Fruit fly (Drosophila melanogaster) whole organism, prepupa: ENCODE measurements around the gene Grip75.

Experiments
- CG11762 ChIP-seq: fragments of 200-800 bp; sonication (Bioruptor generic); optimal IDR thresholded peaks from 3 replicates; lab custom pipeline; 2016; ENCODE audit warnings: missing biosample characterization, missing genetic modification characterization; ENCODE audit not compliant: insufficient read depth
- CG15336 ChIP-seq: fragments of 200-800 bp; sonication (Bioruptor generic); IDR thresholded peaks from 2 replicates; pipeline ENCODE4 v1.3.6; 2022; ENCODE audit warnings: missing biosample characterization, missing genetic modification characterization
- CG32006 ChIP-seq: fragments of 200-800 bp; sonication (Bioruptor generic); optimal IDR thresholded peaks from 3 replicates; lab custom pipeline; 2017; ENCODE audit warnings: missing biosample characterization, mild to moderate bottlenecking, missing genetic modification characterization
- CG8632 ChIP-seq: fragments of 200-800 bp; sonication (Bioruptor generic); optimal IDR thresholded peaks from 3 replicates; lab custom pipeline; 2016; ENCODE audit warnings: missing biosample characterization, missing genetic modification characterization
- Eip75B ChIP-seq: fragments of 200-800 bp; sonication (Bioruptor generic); optimal IDR thresholded peaks from 3 replicates; lab custom pipeline; 2016; ENCODE audit warnings: missing biosample characterization, missing genetic modification characterization
- Eip78C ChIP-seq: fragments of 200-800 bp; sonication (Bioruptor generic); peaks from one replicate; lab custom pipeline; 2016; ENCODE audit warnings: missing biosample characterization, missing genetic modification characterization
- Hr38 ChIP-seq: sonication (Bioruptor generic); optimal IDR thresholded peaks from 2 replicates; lab custom pipeline; 2016; ENCODE audit warnings: missing biosample characterization, missing genetic modification characterization
- OdsH ChIP-seq: fragments of 200-800 bp; sonication (Bioruptor generic); optimal IDR thresholded peaks from 3 replicates; lab custom pipeline; 2016; ENCODE audit warnings: missing biosample characterization, missing genetic modification characterization
- achi ChIP-seq: fragments of 200-800 bp; sonication (Bioruptor generic); optimal IDR thresholded peaks from 3 replicates; lab custom pipeline; 2016; ENCODE audit warnings: missing biosample characterization, missing genetic modification characterization
- acj6 ChIP-seq: fragments of 200-800 bp; sonication (Bioruptor generic); optimal IDR thresholded peaks from 3 replicates; lab custom pipeline; 2016; ENCODE audit warnings: missing biosample characterization, missing genetic modification characterization
- dsx ChIP-seq: fragments of 200-800 bp; optimal IDR thresholded peaks from 3 replicates; lab custom pipeline; 2019; ENCODE audit warnings: missing biosample characterization, mild to moderate bottlenecking, missing genetic modification characterization, moderate library complexity; ENCODE audit not compliant: poor library complexity, severe bottlenecking
- eg ChIP-seq: fragments of 200-800 bp; sonication (Bioruptor generic); IDR thresholded peaks from 3 replicates; pipeline ENCODE4 v1.3.6; 2022; ENCODE audit warnings: missing biosample characterization, missing genetic modification characterization
- fd59A ChIP-seq: fragments of 200-800 bp; sonication (Bioruptor generic); optimal IDR thresholded peaks from 2 replicates; lab custom pipeline; 2017; ENCODE audit warnings: missing biosample characterization, mild to moderate bottlenecking, missing genetic modification characterization, missing genetic modification reagents

dm6 chr2L:10500309-10500974 is 17.3 kb downstream of the Grip75 start:
- no peak for TF ChIP-seq CG11762
- TF ChIP-seq dsx (GFP tag; lab: Kevin White, UChicago) = no peak
- no peak for TF ChIP-seq acj6 (GFP tag; lab: Kevin White, UChicago)
- TF ChIP-seq eg (GFP tag; lab: Robert Waterston, UW) = no peak
- no peak for TF ChIP-seq OdsH
- TF ChIP-seq Hr38 (GFP tag; lab: Kevin White, UChicago) = no peak
- TF ChIP-seq CG32006 (GFP tag; lab: Kevin White, UChicago) = no peak
- TF ChIP-seq fd59A (GFP tag; lab: Kevin White, UChicago) = no peak
- TF ChIP-seq achi (GFP tag; lab: Kevin White, UChicago) = no peak
- no peak for TF ChIP-seq Eip75B (GFP tag; lab: Kevin White, UChicago)
- no peak for TF ChIP-seq Eip78C
- TF ChIP-seq CG15336 = no peak
- no peak for TF ChIP-seq CG8632 (GFP tag; lab: Kevin White, UChicago)
